Worm (Caenorhabditis elegans): ENCODE measurements around the gene asp-8.
"Not testable (repeated sequence)": the region's sequence is repeated elsewhere in the genome, so short reads cannot be mapped to it uniquely, and the experiment has no call there.

The asp-8 gene

ce11 chrV:3064418-3064817, 40.1 kb downstream of the asp-8 start, which contains the start of gene srt-16:
srt-16 (minus strand) TSS chrV:3064518.
- TF ChIP-seq C34B4.2 (tag; optimal IDR thresholded peaks at IDR 0.05); unc-62 (GFP tag; optimal IDR thresholded peaks at IDR 0.05); C16A3.4 (tag; optimal IDR thresholded peaks at IDR 0.05): not testable (repeated sequence)

DNA sequence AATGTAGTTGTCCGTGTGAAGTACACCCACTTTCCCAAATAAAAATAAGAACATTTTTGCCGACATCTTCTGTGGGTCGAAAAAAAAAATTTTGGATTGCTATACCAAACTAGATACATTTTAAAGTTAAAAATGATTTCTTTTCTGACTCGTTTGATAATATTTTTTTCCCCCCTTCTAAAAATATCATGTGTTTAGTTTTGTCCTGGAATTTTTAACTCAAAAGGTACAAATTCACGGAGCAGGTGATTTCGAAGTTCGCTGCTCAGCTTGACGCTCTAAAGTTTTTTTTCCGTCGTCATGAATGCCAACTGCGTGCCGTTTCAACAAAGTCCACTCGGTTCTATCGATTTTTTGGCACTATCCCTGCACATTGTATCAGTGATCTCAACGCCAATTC, 41.6 kb downstream of the asp-8 start, which contains the start of gene srh-185:
Gene srh-185 (plus strand): TSS at position 301 of the 400 bp plus-strand sequence.
- TF ChIP-seq ceh-90 (tag; optimal IDR thresholded peaks at IDR 0.05) (no peak), mdl-1 (tag; optimal IDR thresholded peaks at IDR 0.05) (no peak), hlh-4 (tag; optimal IDR thresholded peaks at IDR 0.05) (no peak), isw-1 (GFP tag; IDR thresholded peaks at IDR 0.05) (no peak), C34B4.2 (tag; optimal IDR thresholded peaks at IDR 0.05) (no peak), unc-62 (GFP tag; optimal IDR thresholded peaks at IDR 0.05) (no peak), ceh-88 (GFP tag; IDR thresholded peaks at IDR 0.05) (no peak), nhr-19 (GFP tag; conservative IDR thresholded peaks at IDR 0.05) (no peak), unc-98 (GFP tag; IDR thresholded peaks at IDR 0.05) (no peak), jun-1 (tag; optimal IDR thresholded peaks at IDR 0.05) (no peak), blmp-1 (tag; optimal IDR thresholded peaks at IDR 0.05) (no peak), tlp-1 (tag; optimal IDR thresholded peaks at IDR 0.05) (no peak), unc-130 (tag; optimal IDR thresholded peaks at IDR 0.05) (no peak), lin-15B (tag; optimal IDR thresholded peaks at IDR 0.05) (no peak)

ce11 chrV:3069101-3069500, 44.8 kb downstream of the asp-8 start, which contains the start of gene str-40:
str-40 (minus strand) TSS chrV:3069201.
- no peak for TF ChIP-seq unc-30 (tag; optimal IDR thresholded peaks at IDR 0.05)
- TF ChIP-seq mep-1 (tag; optimal IDR thresholded peaks at IDR 0.05) = no peak
- TF ChIP-seq tbx-2 (tag; optimal IDR thresholded peaks at IDR 0.05) = no peak
- no peak for TF ChIP-seq skn-1 (tag; optimal IDR thresholded peaks at IDR 0.05)
- TF ChIP-seq pag-3 (tag; optimal IDR thresholded peaks at IDR 0.05; ENCODE audit: borderline replicate concordance, insufficient read depth) = no peak
- no peak for TF ChIP-seq zag-1 (tag; optimal IDR thresholded peaks at IDR 0.05)
- TF ChIP-seq fkh-8 (tag; optimal IDR thresholded peaks at IDR 0.05) = no peak
- TF ChIP-seq ceh-8 (GFP tag; optimal IDR thresholded peaks at IDR 0.05) = no peak
- TF ChIP-seq snpc-4 (tag; optimal IDR thresholded peaks at IDR 0.05) = no peak
- no peak for TF ChIP-seq tlp-1 (tag; optimal IDR thresholded peaks at IDR 0.05)
- no peak for TF ChIP-seq efl-1 (optimal IDR thresholded peaks at IDR 0.05)
- no peak for TF ChIP-seq efl-1 (GFP tag; optimal IDR thresholded peaks at IDR 0.05 in 1 of 2)
- no peak for TF ChIP-seq swsn-7 (tag; optimal IDR thresholded peaks at IDR 0.05)
- TF ChIP-seq lin-39 (tag; optimal IDR thresholded peaks at IDR 0.05) = no peak
- no peak for TF ChIP-seq lin-35 (GFP tag; optimal IDR thresholded peaks at IDR 0.05)
- TF ChIP-seq isw-1 (GFP tag; IDR thresholded peaks at IDR 0.05) = no peak
- TF ChIP-seq blmp-1 (tag; optimal IDR thresholded peaks at IDR 0.05) = no peak
- TF ChIP-seq pqm-1 (tag; optimal IDR thresholded peaks at IDR 0.05) = no peak
- no peak for TF ChIP-seq ceh-82 (tag; optimal IDR thresholded peaks at IDR 0.05)

DNA sequence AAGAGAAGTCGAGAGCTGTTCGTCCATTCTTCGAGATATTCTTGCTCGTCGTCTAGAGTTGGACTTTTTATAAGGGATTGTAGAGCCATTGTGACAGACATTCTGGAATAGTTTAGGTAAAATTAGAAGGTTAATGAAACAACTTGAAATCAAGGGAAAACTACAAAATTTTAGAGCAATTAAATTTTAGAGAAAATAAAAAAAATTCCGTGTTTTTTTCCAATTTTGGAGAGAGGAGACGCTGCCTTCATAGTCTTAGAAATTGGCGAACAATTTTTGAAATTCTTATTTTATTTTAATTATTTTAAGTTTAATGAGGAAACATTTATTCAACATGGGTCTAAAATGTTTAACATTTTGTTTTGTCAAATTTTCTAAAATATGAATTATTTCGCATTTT, 47.2 kb downstream of the asp-8 start, which contains the start of gene C50H11.13:
Gene C50H11.13 (minus strand): TSS at position 101 of the 400 bp plus-strand sequence.
- TF ChIP-seq ztf-4 (tag; optimal IDR thresholded peaks at IDR 0.05) (no peak), sup-37 (GFP tag; optimal IDR thresholded peaks at IDR 0.05) (no peak), aly-2 (tag; optimal IDR thresholded peaks at IDR 0.05) (no peak), snpc-4 (tag; optimal IDR thresholded peaks at IDR 0.05) (no peak), pax-3 (tag; optimal IDR thresholded peaks at IDR 0.05) (no peak), ces-1 (GFP tag; optimal IDR thresholded peaks at IDR 0.05) (no peak), sptf-1 (tag; optimal IDR thresholded peaks at IDR 0.05) (no peak), fkh-10 (GFP tag; optimal IDR thresholded peaks at IDR 0.05) (no peak), lin-35 (GFP tag; optimal IDR thresholded peaks at IDR 0.05) (no peak), efl-3 (GFP tag; optimal IDR thresholded peaks at IDR 0.05) (no peak), hlh-17 (GFP tag; optimal IDR thresholded peaks at IDR 0.05; ENCODE audit: borderline replicate concordance) (no peak), skn-1 (tag; optimal IDR thresholded peaks at IDR 0.05) (no peak), tlp-1 (tag; optimal IDR thresholded peaks at IDR 0.05) (no peak)

All from whole organism, L1 larva.